Worm (Caenorhabditis elegans) whole organism, L4/young adult: ENCODE measurements around the gene heh-1.

ENCODE experiments used
- W03F9.2 ChIP-seq: fragments of 150-350 bp; optimal IDR thresholded peaks from 2 replicates; lab custom pipeline; 2014; ENCODE audit warnings: missing biosample characterization, missing genetic modification characterization
- him-1 ChIP-seq: sonication (generic microtip); optimal IDR thresholded peaks from 2 replicates; lab custom pipeline; 2016; ENCODE audit warnings: missing genotype, missing genetic modification reagents, missing genetic modification characterization, missing compliant biosample characterization

- TF ChIP-seq him-1 (no peak), W03F9.2 (tag; lab: Kevin White, UChicago) (no peak)
Measured at ce11 chrIII:3219050-3219449, 19.7 kb upstream of the heh-1 start, which contains the start of gene frm-8.
